Fruit fly (Drosophila melanogaster): ENCODE measurements around the gene CG31029.

DNA sequence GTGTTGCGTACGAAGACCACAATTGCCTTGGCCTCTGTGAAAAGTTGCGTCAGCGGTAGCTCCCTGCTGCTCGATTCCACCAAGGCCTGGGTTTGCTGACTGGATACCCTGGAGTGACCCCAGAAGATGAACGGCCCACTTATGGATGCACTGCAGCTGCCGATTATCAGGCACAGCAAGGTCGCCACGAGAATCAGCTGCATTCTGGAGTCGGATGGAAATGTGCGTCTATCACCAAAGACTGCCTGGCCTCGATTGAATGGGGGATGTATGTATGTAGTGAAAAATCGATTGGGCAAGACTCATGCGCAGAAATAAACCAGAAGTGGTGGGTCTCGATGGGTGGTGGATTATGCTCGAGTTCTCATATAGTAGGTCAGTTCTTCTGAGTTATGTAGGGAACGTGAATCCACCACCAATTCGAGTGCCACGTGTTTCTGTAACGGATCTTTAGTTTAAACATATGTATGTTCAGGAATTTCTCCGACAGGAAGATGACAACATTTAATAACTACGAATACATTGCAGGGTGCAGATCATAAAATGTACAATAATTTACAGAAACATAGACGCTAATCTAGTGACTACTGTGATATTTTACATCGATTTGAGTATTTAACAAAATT is 34.1 kb upstream of the CG31029 start, which contains the start of gene VhaAC45RP:
- no peak for TF ChIP-seq Hr96 (GFP tag; optimal IDR thresholded peaks at IDR 0.05)
- TF ChIP-seq pad (GFP tag; optimal IDR thresholded peaks at IDR 0.05), result no peak
- TF ChIP-seq tj (GFP tag; optimal IDR thresholded peaks at IDR 0.05), result no peak
- TF ChIP-seq toe (GFP tag; optimal IDR thresholded peaks at IDR 0.05), result no peak
- no peak for TF ChIP-seq CG14711 (tag; optimal IDR thresholded peaks at IDR 0.05)
- no peak for TF ChIP-seq CG11617 (GFP tag; optimal IDR thresholded peaks at IDR 0.05)
- no peak for TF ChIP-seq CG33017 (tag; optimal IDR thresholded peaks at IDR 0.05)
- TF ChIP-seq CG7045 (GFP tag; optimal IDR thresholded peaks at IDR 0.05), result no peak
- TF ChIP-seq CG12768 (GFP tag; optimal IDR thresholded peaks at IDR 0.05), result no peak
- no peak for TF ChIP-seq kay (GFP tag; ENCODE audit: borderline replicate concordance)
- TF ChIP-seq cic (GFP tag; optimal IDR thresholded peaks at IDR 0.05), result no peak
- no peak for TF ChIP-seq ovo (GFP tag; optimal IDR thresholded peaks at IDR 0.05)

Data from whole organism, adult.